Worm (Caenorhabditis elegans) whole organism, L2 larva: ENCODE data around the gene fkb-4.
A peak's percentile ranks its signal among the peaks of the same experiment; 100 is the strongest.

ENCODE experiments used
- C34F6.9 ChIP-seq: fragments of 150-350 bp; optimal IDR thresholded peaks from 2 replicates; lab custom pipeline; 2014; ENCODE audit warnings: missing biosample characterization, missing genetic modification characterization
- F13H6.1 ChIP-seq: sonication (generic microtip); optimal IDR thresholded peaks from 2 replicates; lab custom pipeline; 2016; ENCODE audit warnings: missing genetic modification characterization, missing compliant biosample characterization
- Y55F3AM.14 ChIP-seq: fragments of 200-800 bp; sonication (Bioruptor generic); optimal IDR thresholded peaks from 2 replicates; lab custom pipeline; 2018; ENCODE audit warnings: mild to moderate bottlenecking, missing genetic modification characterization, missing compliant biosample characterization
- ZK546.5 ChIP-seq: sonication (generic microtip); optimal IDR thresholded peaks from 2 replicates; lab custom pipeline; 2017; ENCODE audit warnings: missing biosample characterization, missing genetic modification characterization
- alr-1 ChIP-seq: fragments of 150-350 bp; optimal IDR thresholded peaks from 2 replicates; lab custom pipeline; 2014; ENCODE audit warnings: missing biosample characterization, missing genetic modification characterization
- ama-1 ChIP-seq: fragments of 150-350 bp; optimal IDR thresholded peaks from 2 replicates; lab custom pipeline; 2018; ENCODE audit warnings: inconsistent platforms
- blmp-1 ChIP-seq: sonication (generic microtip); optimal IDR thresholded peaks from 2 replicates; lab custom pipeline; 2017; ENCODE audit warnings: missing genetic modification characterization, mild to moderate bottlenecking, missing compliant biosample characterization, antibody characterized with exemption, moderate library complexity; ENCODE audit not compliant: insufficient read depth
- ceh-16 ChIP-seq: fragments of 150-350 bp; optimal IDR thresholded peaks from 2 replicates; lab custom pipeline; 2014; ENCODE audit warnings: missing biosample characterization, missing genetic modification characterization
- ceh-82 ChIP-seq: fragments of 150-350 bp; optimal IDR thresholded peaks from 2 replicates; lab custom pipeline; 2014; ENCODE audit warnings: missing biosample characterization, missing genetic modification characterization
- crh-2 ChIP-seq: sonication (generic microtip); optimal IDR thresholded peaks from 2 replicates; lab custom pipeline; 2017; ENCODE audit warnings: missing biosample characterization, missing genetic modification characterization
- elt-3 ChIP-seq: sonication (generic microtip); optimal IDR thresholded peaks from 2 replicates; lab custom pipeline; 2017; ENCODE audit warnings: missing biosample characterization, missing genetic modification characterization
- fos-1 ChIP-seq: fragments of 150-350 bp; optimal IDR thresholded peaks from 2 replicates; lab custom pipeline; 2014; ENCODE audit warnings: missing biosample characterization, missing genetic modification characterization
- lin-11 ChIP-seq: fragments of 150-350 bp; sonication (generic microtip); optimal IDR thresholded peaks from 2 replicates; lab custom pipeline; 2014; ENCODE audit warnings: missing biosample characterization, missing genetic modification characterization, inconsistent platforms, mixed read lengths
- lin-13 ChIP-seq: fragments of 150-350 bp; optimal IDR thresholded peaks from 2 replicates; lab custom pipeline; 2014; ENCODE audit warnings: missing biosample characterization, missing genetic modification reagents, missing genetic modification characterization
- lin-39 ChIP-seq: fragments of 150-350 bp; optimal IDR thresholded peaks from 2 replicates; lab custom pipeline; 2014; ENCODE audit warnings: missing biosample characterization, missing genetic modification reagents, missing genetic modification characterization
- mab-5 ChIP-seq: fragments of 150-350 bp; optimal IDR thresholded peaks from 2 replicates; lab custom pipeline; 2014; ENCODE audit warnings: missing biosample characterization, missing genetic modification characterization
- mbf-1 ChIP-seq: sonication (generic microtip); optimal IDR thresholded peaks from 2 replicates; lab custom pipeline; 2017; ENCODE audit warnings: missing biosample characterization, missing genetic modification characterization
- nhr-10 ChIP-seq: sonication (generic microtip); optimal IDR thresholded peaks from 2 replicates; lab custom pipeline; 2017; ENCODE audit warnings: missing biosample characterization, missing genetic modification characterization
- nhr-11 ChIP-seq: fragments of 150-350 bp; optimal IDR thresholded peaks from 2 replicates; lab custom pipeline; 2014; ENCODE audit warnings: missing biosample characterization, missing genetic modification characterization
- nhr-12 ChIP-seq: fragments of 150-350 bp; optimal IDR thresholded peaks from 2 replicates; lab custom pipeline; 2014; ENCODE audit warnings: missing biosample characterization, missing genetic modification characterization
- nhr-129 ChIP-seq: fragments of 150-350 bp; optimal IDR thresholded peaks from 2 replicates; lab custom pipeline; 2014; ENCODE audit warnings: missing biosample characterization, missing genetic modification characterization
- nhr-25 ChIP-seq: fragments of 150-350 bp; sonication (generic microtip); optimal IDR thresholded peaks from 3 replicates; lab custom pipeline; 2014; ENCODE audit warnings: missing biosample characterization, missing genetic modification characterization
- nhr-6 ChIP-seq: fragments of 150-350 bp; optimal IDR thresholded peaks from 2 replicates; lab custom pipeline; 2014; ENCODE audit warnings: missing biosample characterization, missing genetic modification characterization
- peb-1 ChIP-seq: fragments of 150-350 bp; optimal IDR thresholded peaks from 2 replicates; lab custom pipeline; 2014; ENCODE audit warnings: missing biosample characterization, missing genetic modification characterization
- sem-4 ChIP-seq: fragments of 150-350 bp; optimal IDR thresholded peaks from 2 replicates; lab custom pipeline; 2014; ENCODE audit warnings: missing biosample characterization, missing genetic modification reagents, missing genetic modification characterization
- skn-1 ChIP-seq: sonication (generic microtip); optimal IDR thresholded peaks from 2 replicates; lab custom pipeline; 2017; ENCODE audit warnings: missing biosample characterization, missing genetic modification characterization
- sma-9 ChIP-seq, 2 experiments: fragments of 150-350 bp in 1 of 2; sonication (generic microtip) in 1 of 2; optimal IDR thresholded peaks; 2 replicates each; lab custom pipeline; 2014 to 2016; ENCODE audit warnings: missing genetic modification characterization in 2 of 2, mild to moderate bottlenecking in 1 of 2, missing biosample characterization in 1 of 2, missing compliant biosample characterization in 1 of 2, missing genetic modification reagents in 1 of 2, moderate library complexity in 1 of 2
- snpc-4 ChIP-seq: fragments of 150-350 bp; optimal IDR thresholded peaks from 2 replicates; lab custom pipeline; 2014; ENCODE audit warnings: missing biosample characterization, missing genetic modification characterization
- unc-39 ChIP-seq: fragments of 150-350 bp; optimal IDR thresholded peaks from 2 replicates; lab custom pipeline; 2014; ENCODE audit warnings: missing biosample characterization, missing genetic modification characterization
- unc-55 ChIP-seq: fragments of 150-350 bp; sonication (generic microtip); optimal IDR thresholded peaks from 3 replicates; lab custom pipeline; 2014; ENCODE audit warnings: missing biosample characterization, missing genetic modification reagents, missing genetic modification characterization
- unc-62 ChIP-seq: fragments of 150-350 bp; optimal IDR thresholded peaks from 2 replicates; lab custom pipeline; 2014; ENCODE audit warnings: missing biosample characterization, missing genetic modification reagents, missing genetic modification characterization
- zag-1 ChIP-seq: fragments of 150-350 bp; optimal IDR thresholded peaks from 2 replicates; lab custom pipeline; 2014; ENCODE audit warnings: missing biosample characterization, missing genetic modification characterization
- ztf-1 ChIP-seq: fragments of 200-800 bp; sonication (Bioruptor generic); conservative IDR thresholded peaks from 2 replicates; pipeline ENCODE4 v1.3.6; 2022; ENCODE audit warnings: missing genetic modification characterization, missing compliant biosample characterization
- ztf-11 ChIP-seq: sonication (generic microtip); optimal IDR thresholded peaks from 2 replicates; lab custom pipeline; 2017; ENCODE audit warnings: missing biosample characterization, missing genetic modification characterization

Gene fkb-4

DNA sequence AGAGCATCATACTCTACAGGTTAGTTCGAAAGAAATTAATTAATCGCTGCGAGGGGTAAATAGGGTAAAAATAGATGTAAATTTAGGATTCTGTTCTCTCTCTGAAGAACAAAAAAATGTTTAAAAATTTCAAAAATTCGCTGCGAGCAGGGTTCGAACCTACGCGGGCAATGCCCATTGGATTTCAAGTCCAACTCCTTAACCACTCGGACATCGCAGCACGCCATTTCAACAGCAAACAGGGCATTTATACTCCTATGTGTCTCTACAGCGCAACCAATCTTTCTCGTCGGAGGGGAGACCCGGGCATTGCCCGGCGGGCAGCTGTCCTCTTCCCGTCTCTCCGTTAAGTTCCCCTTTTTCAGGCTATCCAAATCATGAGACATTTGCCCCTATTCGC, 6.7 kb downstream of the fkb-4 start (continued):
- TF ChIP-seq unc-55 (GFP tag; lab: Kevin White, UChicago) (no peak), blmp-1 (no peak), fos-1 (tag; lab: Kevin White, UChicago) (peak; percentile 45), skn-1 (tag; lab: Kevin White, UChicago) (no peak), ama-1 (lab: Kevin White, UChicago) (no peak), ceh-16 (no peak), crh-2 (tag; lab: Kevin White, UChicago) (peak; percentile 18), ztf-1 (GFP tag; lab: Robert Waterston, UW) (no peak), lin-13 (GFP tag; lab: Kevin White, UChicago) (peak; percentile 18), sem-4 (tag; lab: Kevin White, UChicago) (no peak), unc-39 (no peak), nhr-11 (tag; lab: Kevin White, UChicago) (no peak), nhr-12 (tag; lab: Kevin White, UChicago) (no peak), alr-1 (tag; lab: Kevin White, UChicago) (no peak)

DNA sequence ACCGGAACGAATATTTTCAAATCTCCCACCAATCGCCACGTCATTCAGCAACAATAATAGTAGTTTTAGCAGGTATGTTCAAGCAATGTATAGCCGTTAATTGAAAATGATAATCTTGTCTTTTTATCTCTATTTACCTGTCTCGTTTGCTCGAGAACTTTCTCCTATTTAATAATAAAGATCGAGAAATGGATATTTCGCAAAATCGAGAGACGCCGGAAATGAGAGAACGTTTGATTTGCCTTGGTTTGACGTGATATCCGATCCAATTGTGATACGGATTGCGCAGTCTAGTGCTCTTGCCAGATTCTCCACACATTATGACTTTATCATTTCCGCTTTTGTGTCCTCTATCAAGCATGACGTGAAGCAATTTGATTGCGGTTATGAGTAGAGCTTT, 13.1 kb downstream of the fkb-4 start:
- TF ChIP-seq ztf-11 (tag; lab: Kevin White, UChicago) = no peak
- no peak for TF ChIP-seq ztf-1 (GFP tag; lab: Robert Waterston, UW)
- no peak for TF ChIP-seq ama-1 (lab: Kevin White, UChicago)
- TF ChIP-seq lin-39 (tag; lab: Kevin White, UChicago) = no peak
- TF ChIP-seq unc-55 (GFP tag; lab: Kevin White, UChicago) = no peak
- no peak for TF ChIP-seq lin-11 (tag; lab: Kevin White, UChicago)
- no peak for TF ChIP-seq sma-9 (GFP tag; optimal IDR thresholded peaks at IDR 0.05; lab: Kevin White, UChicago)
- no peak for TF ChIP-seq sma-9 (tag; optimal IDR thresholded peaks at IDR 0.05; lab: Kevin White, UChicago)
- no peak for TF ChIP-seq unc-62 (GFP tag; lab: Kevin White, UChicago)
- TF ChIP-seq elt-3 (tag; lab: Kevin White, UChicago) = no peak
- TF ChIP-seq C34F6.9 = no peak
- TF ChIP-seq nhr-6 (tag; lab: Kevin White, UChicago) = no peak
- TF ChIP-seq mab-5 = no peak
- no peak for TF ChIP-seq ceh-82

ce11 chrV:12773222-12773621, 13.7 kb downstream of the fkb-4 start, which contains the start of gene ZC455.1:
Gene ZC455.1 (plus strand): TSS chrV:12773522.
- no peak for TF ChIP-seq ama-1 (lab: Kevin White, UChicago)
- TF ChIP-seq ZK546.5 = no peak
- no peak for TF ChIP-seq mab-5
- no peak for TF ChIP-seq sem-4 (tag; lab: Kevin White, UChicago)
- TF ChIP-seq alr-1 (tag; lab: Kevin White, UChicago) = no peak
- no peak for TF ChIP-seq nhr-10
- TF ChIP-seq peb-1 = no peak
- TF ChIP-seq unc-39 = no peak
- TF ChIP-seq, all 48 proteins: peak for 0

ce11 chrV:12768946-12769345, 18.0 kb downstream of the fkb-4 start, which contains the start of gene srt-43:
Gene srt-43 (plus strand): TSS chrV:12769246.
- no peak for TF ChIP-seq Y55F3AM.14 (GFP tag; lab: Kevin White, UChicago)
- TF ChIP-seq C34F6.9 = no peak
- no peak for TF ChIP-seq lin-39 (tag; lab: Kevin White, UChicago)
- no peak for TF ChIP-seq elt-3 (tag; lab: Kevin White, UChicago)
- TF ChIP-seq unc-39 = no peak
- no peak for TF ChIP-seq sma-9 (GFP tag; optimal IDR thresholded peaks at IDR 0.05; lab: Kevin White, UChicago)
- no peak for TF ChIP-seq sma-9 (tag; optimal IDR thresholded peaks at IDR 0.05; lab: Kevin White, UChicago)
- no peak for TF ChIP-seq sem-4 (tag; lab: Kevin White, UChicago)
- no peak for TF ChIP-seq nhr-25 (tag; lab: Kevin White, UChicago)
- no peak for TF ChIP-seq unc-62 (GFP tag; lab: Kevin White, UChicago)
- TF ChIP-seq ztf-1 (GFP tag; lab: Robert Waterston, UW) = no peak
- no peak for TF ChIP-seq ceh-16
- no peak for TF ChIP-seq nhr-6 (tag; lab: Kevin White, UChicago)
- no peak for TF ChIP-seq lin-13 (GFP tag; lab: Kevin White, UChicago)
- TF ChIP-seq F13H6.1 (tag; lab: Kevin White, UChicago) = no peak
- TF ChIP-seq zag-1 = no peak
- TF ChIP-seq nhr-129 (tag; lab: Kevin White, UChicago) = no peak
- no peak for TF ChIP-seq nhr-11 (tag; lab: Kevin White, UChicago)
- TF ChIP-seq blmp-1 = no peak
- TF ChIP-seq mbf-1 (tag; lab: Kevin White, UChicago) = no peak
- TF ChIP-seq snpc-4 = no peak
